Fruit fly (Drosophila melanogaster) whole organism, embryonic: ENCODE measurements around the gene cni.

Experiments
- Awh ChIP-seq: fragments of 200-800 bp; sonication (Bioruptor generic); IDR thresholded peaks from 2 replicates; pipeline ENCODE4, ENCODE4 v1.3.6; 2022; ENCODE audit warnings: missing biosample characterization, missing genetic modification characterization
- CG10147 ChIP-seq: fragments of 200-800 bp; sonication (Bioruptor generic); optimal IDR thresholded peaks from 2 replicates; lab custom pipeline; 2019; ENCODE audit warnings: missing biosample characterization, mild to moderate bottlenecking, missing genetic modification characterization, moderate library complexity
- CG10543 ChIP-seq: fragments of 200-800 bp; sonication (Bioruptor generic); optimal IDR thresholded peaks from 3 replicates; lab custom pipeline; 2017; ENCODE audit warnings: missing biosample characterization, mild to moderate bottlenecking, missing genetic modification characterization, moderate library complexity
- CG12744 ChIP-seq: fragments of 200-800 bp; sonication (Bioruptor generic); optimal IDR thresholded peaks from 2 replicates; lab custom pipeline; 2016; ENCODE audit warnings: missing biosample characterization, missing genetic modification characterization
- CG12769 ChIP-seq: fragments of 200-800 bp; sonication (Bioruptor generic); optimal IDR thresholded peaks from 2 replicates; lab custom pipeline; 2019; ENCODE audit warnings: missing biosample characterization, mild to moderate bottlenecking, missing genetic modification characterization, moderate library complexity
- CG13894 ChIP-seq: fragments of 200-800 bp; sonication (Bioruptor generic); optimal IDR thresholded peaks from 3 replicates; lab custom pipeline; 2018; ENCODE audit warnings: missing biosample characterization, mild to moderate bottlenecking, missing genetic modification characterization, moderate library complexity
- CG15479 ChIP-seq: fragments of 200-800 bp; sonication (Bioruptor generic); optimal IDR thresholded peaks from 3 replicates; lab custom pipeline; 2019; ENCODE audit warnings: missing biosample characterization, mild to moderate bottlenecking, missing genetic modification characterization, moderate library complexity
- CG1647 ChIP-seq: fragments of 200-800 bp; sonication (Bioruptor generic); optimal IDR thresholded peaks from 3 replicates; lab custom pipeline; 2016; ENCODE audit warnings: missing biosample characterization, missing genetic modification characterization
- CG17361 ChIP-seq: fragments of 200-800 bp; sonication (Bioruptor generic); IDR thresholded peaks from 3 replicates; pipeline ENCODE4 v1.3.6; 2022; ENCODE audit warnings: missing biosample characterization, missing genetic modification characterization
- CG2199 ChIP-seq: fragments of 200-800 bp; sonication (Bioruptor generic); IDR thresholded peaks from 3 replicates; pipeline ENCODE4 v1.3.6; 2022; ENCODE audit warnings: missing biosample characterization, missing genetic modification characterization
- CG34224 ChIP-seq: fragments of 200-800 bp; sonication (Bioruptor generic); IDR thresholded peaks from 3 replicates; pipeline ENCODE4 v1.3.6; 2022; ENCODE audit warnings: missing biosample characterization, missing genetic modification characterization; ENCODE audit not compliant: partially characterized antibody
- CG3838 ChIP-seq: fragments of 200-800 bp; sonication (Bioruptor generic); optimal IDR thresholded peaks from 3 replicates; lab custom pipeline; 2016; ENCODE audit warnings: missing biosample characterization, missing genetic modification characterization
- CG4360 ChIP-seq: fragments of 200-800 bp; sonication (Bioruptor generic); IDR thresholded peaks from 2 replicates; pipeline ENCODE4 v1.3.6; 2022; ENCODE audit warnings: missing biosample characterization, missing genetic modification characterization
- CG4404 ChIP-seq: fragments of 200-800 bp; sonication (Bioruptor generic); IDR thresholded peaks from 2 replicates; pipeline ENCODE4 v1.3.6; 2022; ENCODE audit warnings: missing biosample characterization, missing genetic modification characterization
- Eip74EF ChIP-seq, 2 experiments: fragments of 200-800 bp in 1 of 2; fragments of >200 bp in 1 of 2; sonication (Bioruptor generic) in 1 of 2; optimal IDR thresholded peaks; 2 replicates each; lab custom pipeline; 2017 to 2019; ENCODE audit warnings: missing biosample characterization in 2 of 2, missing genetic modification characterization in 2 of 2, mild to moderate bottlenecking in 1 of 2, moderate library complexity in 1 of 2
- Ets65A ChIP-seq: fragments of 200-800 bp; sonication (Bioruptor generic); peaks from one replicate; lab custom pipeline; 2016; ENCODE audit warnings: missing biosample characterization, missing genetic modification characterization
- Fer3 ChIP-seq: fragments of 200-800 bp; sonication (Bioruptor generic); optimal IDR thresholded peaks from 2 replicates; lab custom pipeline; 2018; ENCODE audit warnings: missing biosample characterization, mild to moderate bottlenecking, missing genetic modification characterization, moderate library complexity
- HLH4C ChIP-seq: fragments of 200-800 bp; sonication (Bioruptor generic); IDR thresholded peaks from 3 replicates; pipeline ENCODE4 v1.3.6; 2022; ENCODE audit warnings: missing biosample characterization, missing genetic modification characterization; ENCODE audit not compliant: partially characterized antibody
- Max ChIP-seq: fragments of 200-800 bp; sonication (Bioruptor generic); optimal IDR thresholded peaks from 2 replicates; lab custom pipeline; 2016; ENCODE audit warnings: missing biosample characterization, mild to moderate bottlenecking, missing genetic modification characterization
- Med ChIP-seq: fragments of 200-800 bp; sonication (Bioruptor generic); peaks from one replicate; lab custom pipeline; 2016; ENCODE audit warnings: missing biosample characterization, missing genetic modification characterization, mild to moderate bottlenecking, inconsistent platforms, moderate library complexity
- Opbp ChIP-seq: fragments of 200-800 bp; sonication (Bioruptor generic); IDR thresholded peaks from 3 replicates; pipeline ENCODE4 v1.3.6; 2022; ENCODE audit warnings: missing biosample characterization, missing genetic modification characterization; ENCODE audit not compliant: partially characterized antibody
- Optix ChIP-seq: fragments of 200-800 bp; sonication (Bioruptor generic); IDR thresholded peaks from 3 replicates; pipeline ENCODE4 v1.3.6; 2022; ENCODE audit warnings: missing biosample characterization, missing genetic modification characterization
- Rfx ChIP-seq: fragments of 200-800 bp; sonication (Bioruptor generic); IDR thresholded peaks from 2 replicates; pipeline ENCODE4 v1.3.6; 2022; ENCODE audit warnings: missing biosample characterization, missing genetic modification characterization
- abd-A ChIP-seq: fragments of 200-800 bp; sonication (Bioruptor generic); optimal IDR thresholded peaks from 3 replicates; lab custom pipeline; 2019; ENCODE audit warnings: missing biosample characterization, mild to moderate bottlenecking, missing genetic modification characterization, moderate library complexity
- chinmo ChIP-seq: fragments of 200-800 bp; sonication (Bioruptor generic); IDR thresholded peaks from 4 replicates; pipeline ENCODE4 v1.3.6; 2022; ENCODE audit warnings: missing biosample characterization, missing genetic modification characterization; ENCODE audit not compliant: partially characterized antibody
- eve ChIP-seq, 2 experiments: fragments of >200 bp; optimal IDR thresholded peaks; 2 replicates each; lab custom pipeline; 2017; ENCODE audit warnings: missing biosample characterization in 2 of 2, missing genetic modification characterization in 2 of 2
- fd102C ChIP-seq: fragments of 200-800 bp; sonication (Bioruptor generic); optimal IDR thresholded peaks from 2 replicates; lab custom pipeline; 2018; ENCODE audit warnings: missing biosample characterization, mild to moderate bottlenecking, missing genetic modification characterization, moderate library complexity
- ind ChIP-seq: fragments of 200-800 bp; sonication (Bioruptor generic); optimal IDR thresholded peaks from 3 replicates; lab custom pipeline; 2016; ENCODE audit warnings: missing biosample characterization, missing genetic modification characterization
- kni ChIP-seq: fragments of 200-800 bp; sonication (Bioruptor generic); optimal IDR thresholded peaks from 3 replicates; lab custom pipeline; 2017; ENCODE audit warnings: mild to moderate bottlenecking, missing biosample characterization, missing genetic modification reagents, missing genetic modification characterization
- maf-S ChIP-seq: fragments of 200-800 bp; sonication (Bioruptor generic); optimal IDR thresholded peaks from 2 replicates; lab custom pipeline; 2016; ENCODE audit warnings: missing biosample characterization, missing genetic modification characterization
- nau ChIP-seq: fragments of 200-800 bp; sonication (Bioruptor generic); optimal IDR thresholded peaks from 3 replicates; lab custom pipeline; 2017; ENCODE audit warnings: missing biosample characterization, mild to moderate bottlenecking, missing genetic modification characterization, missing genetic modification reagents
- otp ChIP-seq: fragments of 200-800 bp; sonication (Bioruptor generic); IDR thresholded peaks from 3 replicates; pipeline ENCODE4, ENCODE4 v1.3.6; 2022; ENCODE audit warnings: missing biosample characterization, missing genetic modification characterization
- pros ChIP-seq: fragments of 200-800 bp; sonication (Bioruptor generic); optimal IDR thresholded peaks from 3 replicates; lab custom pipeline; 2019; ENCODE audit warnings: missing biosample characterization, mild to moderate bottlenecking, missing genetic modification characterization, moderate library complexity
- psq ChIP-seq: fragments of 200-800 bp; sonication (Bioruptor generic); optimal IDR thresholded peaks from 2 replicates; lab custom pipeline; 2017; ENCODE audit warnings: missing biosample characterization, missing genetic modification characterization
- scrt ChIP-seq: fragments of 200-800 bp; sonication (Bioruptor generic); optimal IDR thresholded peaks from 2 replicates; lab custom pipeline; 2018; ENCODE audit warnings: missing biosample characterization, mild to moderate bottlenecking, missing genetic modification characterization, moderate library complexity
- sd ChIP-seq: fragments of 200-800 bp; sonication (Bioruptor generic); optimal IDR thresholded peaks from 3 replicates; lab custom pipeline; 2018; ENCODE audit warnings: missing biosample characterization, mild to moderate bottlenecking, missing genetic modification characterization, moderate library complexity
- slbo ChIP-seq: fragments of 200-800 bp; sonication (Bioruptor generic); IDR thresholded peaks from 2 replicates; pipeline ENCODE4 v1.3.6; 2022; ENCODE audit warnings: missing biosample characterization, missing genetic modification characterization
- sr ChIP-seq: fragments of 200-800 bp; sonication (Bioruptor generic); IDR thresholded peaks from 3 replicates; pipeline ENCODE4 v1.3.6; 2022; ENCODE audit warnings: missing biosample characterization, missing genetic modification characterization
- tgo ChIP-seq: fragments of 200-800 bp; sonication (Bioruptor generic); IDR thresholded peaks from 3 replicates; pipeline ENCODE4 v1.3.6; 2022; ENCODE audit warnings: missing biosample characterization, missing genetic modification characterization
- twi ChIP-seq: fragments of 200-800 bp; optimal IDR thresholded peaks from 2 replicates; lab custom pipeline; 2019; ENCODE audit warnings: missing biosample characterization, mild to moderate bottlenecking, missing genetic modification characterization, moderate library complexity

cni gene

dm6 chr2L:16321872-16322631, 11.5 kb upstream of the cni start (continued):
- TF ChIP-seq maf-S (GFP tag; lab: Kevin White, UChicago) (no peak), CG15479 (no peak), eve (GFP tag; optimal IDR thresholded peaks at IDR 0.05; lab: Kevin White, UChicago) (no peak), fd102C (no peak), Fer3 (tag; lab: Kevin White, UChicago) (no peak), CG12744 (GFP tag; lab: Kevin White, UChicago) (no peak), Awh (GFP tag; lab: Robert Waterston, UW) (no peak), slbo (GFP tag; lab: Robert Waterston, UW) (no peak), CG4360 (no peak), HLH4C (no peak), Max (GFP tag; lab: Kevin White, UChicago) (no peak), otp (no peak), CG34224 (no peak), CG1647 (GFP tag; lab: Kevin White, UChicago) (no peak), scrt (GFP tag; lab: Kevin White, UChicago) (no peak), Optix (GFP tag; lab: Robert Waterston, UW) (no peak), ind (GFP tag; lab: Kevin White, UChicago) (no peak), sr (GFP tag; lab: Robert Waterston, UW) (0 out of 3 replicates have a peak, but pooled peaks have one; percentile 35), CG4404 (GFP tag; lab: Robert Waterston, UW) (no peak), psq (no peak)

DNA sequence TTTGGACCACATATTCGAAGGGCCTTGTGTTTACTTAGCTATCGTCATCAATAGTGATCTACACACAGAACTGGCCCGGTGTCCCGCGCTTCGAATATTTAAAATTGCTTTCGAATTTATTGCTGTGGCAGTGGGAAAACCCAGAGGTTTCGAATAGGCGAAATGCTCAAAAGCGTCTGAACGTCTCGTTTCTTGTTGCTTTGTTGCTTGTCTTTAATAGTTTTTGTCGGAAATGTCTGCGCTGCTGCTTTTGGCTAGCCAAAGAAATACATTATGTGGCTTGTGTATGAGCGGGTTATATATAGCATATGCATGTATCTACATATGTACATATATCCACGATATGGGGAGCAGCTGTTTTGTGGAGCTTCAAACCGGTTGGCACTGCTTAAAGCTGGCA, 10.7 kb upstream of the cni start:
- peak; percentile 13 for TF ChIP-seq kni (GFP tag; lab: Kevin White, UChicago)
- 0 out of 2 replicates have a peak, but pooled peaks have one; percentile 15 for TF ChIP-seq Rfx
- no peak for TF ChIP-seq CG17361 (GFP tag; lab: Robert Waterston, UW)
- peak; percentile 75; the same call in 2 of the 3 replicates for TF ChIP-seq CG2199 (GFP tag; lab: Robert Waterston, UW)
- TF ChIP-seq CG13894: peak; percentile 51
- TF ChIP-seq twi: peak; percentile 23
- peak; percentile 61 for TF ChIP-seq CG12769 (tag; lab: Kevin White, UChicago)
- peak; percentile 55 for TF ChIP-seq CG10543 (GFP tag; lab: Kevin White, UChicago)
- no peak for TF ChIP-seq CG10147 (GFP tag; lab: Kevin White, UChicago)
- peak; percentile 28 for TF ChIP-seq pros
- peak; percentile 85 for TF ChIP-seq sd (tag; lab: Kevin White, UChicago)
- TF ChIP-seq Ets65A: no peak
- peak; percentile 88; the same call in 3 of the 4 replicates for TF ChIP-seq chinmo (GFP tag; lab: Robert Waterston, UW)
- TF ChIP-seq nau (GFP tag; lab: Kevin White, UChicago): peak; percentile 6
- no peak for TF ChIP-seq slbo (GFP tag; lab: Robert Waterston, UW)
- TF ChIP-seq CG3838 (GFP tag; lab: Kevin White, UChicago): peak; percentile 5
- 0 out of 3 replicates have a peak, but pooled peaks have one; percentile 7 for TF ChIP-seq Opbp
- TF ChIP-seq Med (GFP tag; lab: Kevin White, UChicago): peak; percentile 69
- TF ChIP-seq Eip74EF (GFP tag; optimal IDR thresholded peaks at IDR 0.05; lab: Kevin White, UChicago): peak in 1 of 2 experiments; percentile 3
- no peak for TF ChIP-seq tgo
- TF ChIP-seq abd-A (tag; lab: Kevin White, UChicago): peak; percentile 58
